Worm (Caenorhabditis elegans) whole organism, dauer: ENCODE results near the gene sma-4.

ENCODE experiments used
- unc-62 ChIP-seq: sonication (generic microtip); optimal IDR thresholded peaks from 2 replicates; lab custom pipeline; 2017; ENCODE audit warnings: missing biosample characterization, missing genetic modification reagents, missing genetic modification characterization

Gene sma-4

DNA sequence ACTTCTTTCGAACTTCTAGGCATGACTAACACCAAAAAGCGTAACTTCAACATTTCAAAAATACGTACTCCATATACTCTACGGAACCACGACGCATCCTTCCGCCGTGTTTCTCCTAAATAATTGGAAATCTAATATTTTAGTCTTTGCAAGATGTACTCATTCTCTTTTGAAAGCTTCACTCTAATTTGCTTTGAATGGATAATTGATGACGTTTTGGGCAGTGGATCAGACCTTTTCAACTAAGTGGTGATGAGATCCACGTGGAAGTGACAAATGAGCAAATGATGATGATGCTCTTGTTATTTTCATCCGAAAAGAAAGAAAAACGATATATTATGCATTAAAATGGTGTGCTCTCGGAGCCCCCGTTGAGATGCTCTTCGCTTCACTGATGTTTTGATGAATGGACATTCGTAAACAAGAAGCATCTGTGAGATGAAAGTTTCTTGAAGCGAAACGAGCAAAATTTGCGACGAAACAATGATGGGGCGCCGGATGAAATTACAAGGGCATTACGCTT is 8.5 kb downstream of the sma-4 start:
- TF ChIP-seq unc-62 = no peak

ce11 chrIII:5826895-5827437 is 10.9 kb downstream of the sma-4 start:
- TF ChIP-seq unc-62 = no peak

DNA sequence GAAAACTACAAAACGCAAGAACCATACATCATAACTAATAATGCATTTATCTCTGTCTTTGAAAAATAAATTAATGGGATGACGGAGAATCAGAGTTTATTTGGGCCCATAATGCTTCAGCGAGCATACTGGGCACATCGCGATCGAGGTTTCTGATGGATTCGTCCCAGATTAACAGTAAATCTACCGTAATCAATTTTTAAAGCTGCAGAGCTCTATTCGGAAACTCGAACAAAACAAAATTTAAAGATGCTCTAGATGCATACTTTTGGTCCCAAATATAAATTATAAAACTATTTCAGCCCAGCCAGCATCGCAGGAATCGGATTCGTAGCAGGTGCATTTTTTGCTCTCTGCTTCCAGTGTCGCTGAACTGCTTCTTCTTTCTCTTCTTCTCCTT is 12.0 kb downstream of the sma-4 start:
- TF ChIP-seq unc-62 = no peak

ce11 chrIII:5832442-5832841 is 16.4 kb downstream of the sma-4 start:
- TF ChIP-seq unc-62 = no peak

ce11 chrIII:5833376-5833775 is 17.3 kb downstream of the sma-4 start, which contains the start of the genes R12B2.13 and mdt-15:
TSS of gene R12B2.13 (minus strand) at chrIII:5833476.
TSS of gene mdt-15 (minus strand) at chrIII:5833751.
- TF ChIP-seq unc-62 = no peak

ce11 chrIII:5834053-5834452 is 18.0 kb downstream of the sma-4 start, which contains the start of gene R12B2.6:
TSS of gene R12B2.6 (minus strand) at chrIII:5834153.
- no peak for TF ChIP-seq unc-62

DNA sequence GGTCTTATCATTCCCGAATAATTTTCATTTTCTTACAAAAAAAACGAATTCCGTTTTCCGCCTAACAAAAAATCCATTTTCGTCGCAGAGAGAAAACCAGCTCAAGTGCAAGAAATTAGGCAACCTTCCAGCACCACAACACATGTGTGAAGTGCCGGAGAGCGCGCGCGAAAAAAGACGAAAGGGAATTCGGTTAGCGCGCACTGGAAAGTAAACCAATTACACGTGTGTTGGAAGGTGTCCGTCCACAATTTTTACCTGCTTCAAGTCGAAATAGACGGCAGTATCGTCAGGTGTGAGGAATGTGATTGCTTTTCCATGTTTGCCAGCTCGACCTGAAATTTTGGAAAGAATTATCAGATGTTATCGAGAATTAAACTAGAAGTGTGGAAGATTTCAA is 18.6 kb downstream of the sma-4 start:
- no peak for TF ChIP-seq unc-62

ce11 chrIII:5835163-5835871 is 19.3 kb downstream of the sma-4 start:
- TF ChIP-seq unc-62 = no peak

DNA sequence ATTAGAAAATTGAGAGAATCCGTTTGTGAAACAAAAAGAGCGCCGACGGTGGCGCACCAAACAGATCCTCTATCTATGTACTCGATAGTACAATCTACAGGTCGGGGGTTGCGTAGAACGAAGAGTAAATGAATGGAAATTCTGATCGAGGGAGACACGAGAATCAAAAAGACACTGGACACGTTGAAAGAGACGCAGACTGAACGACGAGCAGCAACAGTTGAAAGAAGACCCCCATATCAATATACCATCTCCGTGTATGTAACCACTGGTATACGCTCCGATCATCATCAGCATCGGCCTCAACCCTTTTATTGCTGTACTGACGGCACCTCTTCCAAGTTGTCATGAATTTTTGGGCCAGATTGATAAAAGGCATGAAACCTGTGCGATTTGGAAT is 20.2 kb downstream of the sma-4 start:
- no peak for TF ChIP-seq unc-62

- no peak for TF ChIP-seq unc-62
Observed at ce11 chrIII:5836816-5837215, 20.8 kb downstream of the sma-4 start, which contains the start of gene W04D12.1. TSS of gene W04D12.1 (plus strand) at chrIII:5836926.

- no peak for TF ChIP-seq unc-62
Observed at ce11 chrIII:5838159-5839046, 22.4 kb downstream of the sma-4 start.

DNA sequence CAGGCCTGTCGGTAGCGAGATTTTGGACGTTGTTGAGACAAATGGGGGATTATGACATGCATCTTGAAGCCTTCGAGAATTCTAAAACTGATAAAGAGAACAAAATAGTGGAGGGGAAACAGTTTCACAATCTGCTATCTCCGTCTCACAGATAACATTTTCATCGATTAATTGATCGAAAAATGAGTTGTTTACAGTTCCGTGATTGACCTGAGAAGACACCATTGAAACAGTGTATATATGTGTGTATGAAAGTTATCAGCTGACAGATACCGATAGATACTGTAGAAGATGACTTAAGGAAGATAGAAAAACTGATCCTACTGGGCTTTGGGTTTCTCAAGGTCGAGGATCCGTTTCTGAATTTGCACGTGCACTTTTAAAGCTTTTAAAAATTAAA is 23.1 kb downstream of the sma-4 start:
- no peak for TF ChIP-seq unc-62

ce11 chrIII:5839598-5839997 is 23.6 kb downstream of the sma-4 start:
- no peak for TF ChIP-seq unc-62

DNA sequence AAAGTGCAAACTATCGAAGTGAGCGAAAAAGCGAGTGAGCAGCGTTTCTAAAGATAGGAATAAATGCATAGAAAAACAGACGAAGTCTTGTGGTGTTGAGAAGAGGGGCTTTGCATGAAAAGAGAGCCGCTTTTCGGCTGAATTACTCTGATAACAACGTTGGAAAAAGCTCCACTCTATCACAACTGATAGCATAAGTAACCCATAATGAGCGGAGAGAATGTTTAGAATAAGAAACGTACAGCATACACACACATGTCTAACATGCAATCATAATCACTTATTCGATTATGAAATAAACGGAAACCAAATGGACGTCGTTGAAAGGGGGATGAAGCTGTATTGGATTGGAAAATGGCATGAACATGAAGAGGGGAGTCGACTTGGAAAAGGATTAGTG is 24.2 kb downstream of the sma-4 start:
- TF ChIP-seq unc-62 = no peak

DNA sequence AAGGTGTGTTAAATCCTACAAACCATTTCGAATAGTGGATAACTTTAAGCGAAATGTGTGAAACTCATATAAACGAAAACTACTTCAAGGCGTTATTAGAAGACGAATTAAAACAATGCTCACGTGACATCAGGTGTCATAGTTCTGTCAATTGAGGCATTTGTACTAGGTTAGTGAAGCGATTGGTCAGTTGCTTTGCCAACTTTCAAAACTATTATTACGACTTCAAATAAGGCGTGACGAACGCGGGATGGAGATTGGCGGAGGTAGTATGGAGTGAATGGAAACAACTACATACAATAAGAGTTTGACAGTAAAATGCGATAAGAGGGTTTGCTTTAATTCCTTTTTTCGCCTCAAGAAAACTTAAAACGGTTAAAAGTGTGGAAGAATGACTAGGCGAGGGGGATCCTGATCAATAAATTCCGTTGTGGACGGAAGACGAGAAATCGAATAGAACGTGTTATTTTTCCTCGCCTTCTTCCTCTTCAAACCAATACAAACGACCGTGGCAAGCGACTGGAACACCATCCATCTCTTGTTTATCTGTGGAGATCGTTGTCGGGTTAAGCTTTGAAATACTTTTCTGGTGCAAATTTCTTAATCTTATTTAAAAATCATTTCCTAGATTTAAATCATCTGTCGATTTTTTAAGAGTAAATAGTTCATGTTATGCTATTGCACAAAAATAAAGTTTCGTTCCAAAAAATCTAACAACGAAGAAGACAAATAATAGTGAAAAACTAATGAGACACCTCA is 25.0 kb downstream of the sma-4 start:
- TF ChIP-seq unc-62 = no peak

ce11 chrIII:5841676-5842075 is 25.6 kb downstream of the sma-4 start:
- no peak for TF ChIP-seq unc-62
